Fruit fly (Drosophila melanogaster): ENCODE results near the gene CG7627.

- TF ChIP-seq EcR (GFP tag; optimal IDR thresholded peaks at IDR 0.05): no peak
- TF ChIP-seq CG4496 (GFP tag; IDR thresholded peaks at IDR 0.05): no peak
- no peak for TF ChIP-seq fd96Ca (GFP tag; IDR thresholded peaks at IDR 0.05)
- no peak for TF ChIP-seq CG15710 (tag; optimal IDR thresholded peaks at IDR 0.05)
- no peak for TF ChIP-seq Pif1A (GFP tag; optimal IDR thresholded peaks at IDR 0.05)
- no peak for TF ChIP-seq CG14655 (GFP tag; optimal IDR thresholded peaks at IDR 0.05)
- no peak for TF ChIP-seq rn (GFP tag; IDR thresholded peaks at IDR 0.05)
- no peak for TF ChIP-seq CG17806 (tag; optimal IDR thresholded peaks at IDR 0.05)
- TF ChIP-seq CG8159 (tag; optimal IDR thresholded peaks at IDR 0.05): no peak
- TF ChIP-seq CG9948 (tag; optimal IDR thresholded peaks at IDR 0.05): no peak
- TF ChIP-seq Ets98B (GFP tag; IDR thresholded peaks at IDR 0.05): no peak
- TF ChIP-seq Snoo (tag; optimal IDR thresholded peaks at IDR 0.05): no peak
- TF ChIP-seq CG32121 (GFP tag; IDR thresholded peaks at IDR 0.05): no peak
These were observed 6.8 kb downstream of the CG7627 start for dm6 chr2L:8355419-8355818.
